Worm (Caenorhabditis elegans) whole organism, midembryonic: ENCODE measurements around the gene Y62E10A.20.

Experiments used
- cog-1 ChIP-seq: sonication (generic microtip); optimal IDR thresholded peaks from 2 replicates; lab custom pipeline; 2016; ENCODE audit warnings: missing genetic modification characterization, missing compliant biosample characterization
- flt-1 ChIP-seq: fragments of 200-800 bp; sonication (Bioruptor generic); IDR thresholded peaks from 2 replicates; pipeline ENCODE4 v1.3.6; 2022; ENCODE audit warnings: missing genetic modification characterization, missing compliant biosample characterization
- med-1 ChIP-seq: sonication (generic microtip); optimal IDR thresholded peaks from 2 replicates; lab custom pipeline; 2017; ENCODE audit warnings: missing genetic modification characterization, mild to moderate bottlenecking, missing compliant biosample characterization, antibody characterized with exemption, missing genetic modification reagents; ENCODE audit not compliant: insufficient read depth

- TF ChIP-seq cog-1 (tag; lab: Kevin White, UChicago) (no peak), med-1 (GFP tag; lab: Kevin White, UChicago) (no peak), flt-1 (no peak)
Observed at ce11 chrIV:13398728-13399127, 12.8 kb upstream of the Y62E10A.20 start, which contains the start of gene Y62E10A.13.
